Worm (Caenorhabditis elegans): ENCODE data around the gene pals-29.

DNA sequence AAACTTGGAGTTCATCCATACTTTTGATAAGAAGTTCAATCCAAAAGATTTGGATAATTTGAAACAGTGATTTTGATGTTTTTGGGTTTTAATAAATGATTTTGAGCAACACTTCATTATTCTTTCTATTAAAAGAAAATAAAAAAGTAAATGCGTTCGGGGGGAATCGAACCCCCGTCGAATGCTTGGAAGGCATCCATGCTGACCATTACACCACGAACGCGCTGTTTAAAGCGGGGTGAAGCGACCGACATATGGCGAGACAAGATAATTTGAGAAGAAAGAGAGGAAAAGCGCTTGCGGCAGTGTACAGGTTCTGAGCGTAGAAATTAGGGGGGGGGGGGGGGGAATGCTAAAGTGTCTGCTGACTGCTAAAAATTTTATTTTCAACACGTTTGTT is 34.1 kb upstream of the pals-29 start:
- TF ChIP-seq tab-1 (GFP tag; IDR thresholded peaks at IDR 0.05) (no peak), T22C8.4 (GFP tag; IDR thresholded peaks at IDR 0.05) (peak; percentile 71)

All from whole organism, midembryonic.